Worm (Caenorhabditis elegans) whole organism, L2 larva: ENCODE measurements around the gene EGAP1.5.

Source experiments
- ZK546.5 ChIP-seq: sonication (generic microtip); optimal IDR thresholded peaks from 2 replicates; lab custom pipeline; 2017; ENCODE audit warnings: missing biosample characterization, missing genetic modification characterization
- ama-1 ChIP-seq: fragments of 150-350 bp; optimal IDR thresholded peaks from 2 replicates; lab custom pipeline; 2018; ENCODE audit warnings: inconsistent platforms
- dmd-4 ChIP-seq: sonication (generic microtip); optimal IDR thresholded peaks from 2 replicates; lab custom pipeline; 2017; ENCODE audit warnings: missing biosample characterization, missing genetic modification characterization
- egl-27 ChIP-seq: sonication (generic microtip); optimal IDR thresholded peaks from 3 replicates; lab custom pipeline; 2017; ENCODE audit warnings: missing biosample characterization, missing genetic modification reagents, missing genetic modification characterization
- elt-1 ChIP-seq: fragments of 150-350 bp; optimal IDR thresholded peaks from 2 replicates; lab custom pipeline; 2014; ENCODE audit warnings: missing biosample characterization, missing genetic modification characterization
- fos-1 ChIP-seq: fragments of 150-350 bp; optimal IDR thresholded peaks from 2 replicates; lab custom pipeline; 2014; ENCODE audit warnings: missing biosample characterization, missing genetic modification characterization
- nhr-11 ChIP-seq: fragments of 150-350 bp; optimal IDR thresholded peaks from 2 replicates; lab custom pipeline; 2014; ENCODE audit warnings: missing biosample characterization, missing genetic modification characterization
- nhr-12 ChIP-seq: fragments of 150-350 bp; optimal IDR thresholded peaks from 2 replicates; lab custom pipeline; 2014; ENCODE audit warnings: missing biosample characterization, missing genetic modification characterization
- nhr-23 ChIP-seq: fragments of 150-350 bp; optimal IDR thresholded peaks from 2 replicates; lab custom pipeline; 2014; ENCODE audit warnings: missing biosample characterization, missing genetic modification reagents, missing genetic modification characterization
- nhr-237 ChIP-seq: fragments of 150-350 bp; optimal IDR thresholded peaks from 2 replicates; lab custom pipeline; 2014; ENCODE audit warnings: missing biosample characterization, missing genetic modification characterization
- nhr-25 ChIP-seq: fragments of 150-350 bp; sonication (generic microtip); optimal IDR thresholded peaks from 3 replicates; lab custom pipeline; 2014; ENCODE audit warnings: missing biosample characterization, missing genetic modification characterization
- nhr-77 ChIP-seq: fragments of 150-350 bp; optimal IDR thresholded peaks from 2 replicates; lab custom pipeline; 2014; ENCODE audit warnings: missing biosample characterization, missing genetic modification characterization
- unc-39 ChIP-seq: fragments of 150-350 bp; optimal IDR thresholded peaks from 2 replicates; lab custom pipeline; 2014; ENCODE audit warnings: missing biosample characterization, missing genetic modification characterization
- unc-62 ChIP-seq: fragments of 150-350 bp; optimal IDR thresholded peaks from 2 replicates; lab custom pipeline; 2014; ENCODE audit warnings: missing biosample characterization, missing genetic modification reagents, missing genetic modification characterization

- no peak for TF ChIP-seq nhr-23 (tag; lab: Kevin White, UChicago)
- peak; percentile 78 for TF ChIP-seq fos-1 (tag; lab: Kevin White, UChicago)
- TF ChIP-seq ZK546.5, result no peak
- no peak for TF ChIP-seq nhr-77 (tag; lab: Kevin White, UChicago)
- TF ChIP-seq egl-27, result no peak
- TF ChIP-seq unc-39 (tag; lab: Kevin White, UChicago), result no peak
- TF ChIP-seq dmd-4, result no peak
- TF ChIP-seq nhr-12, result no peak
- no peak for TF ChIP-seq ama-1 (lab: Kevin White, UChicago)
- TF ChIP-seq elt-1 (tag; lab: Kevin White, UChicago), result no peak
- no peak for TF ChIP-seq nhr-11
- no peak for TF ChIP-seq nhr-25 (tag; lab: Kevin White, UChicago)
- no peak for TF ChIP-seq nhr-237 (tag; lab: Kevin White, UChicago)
- no peak for TF ChIP-seq unc-62
These were observed 15.6 kb upstream of the EGAP1.5 start for ce11 chrIII:5915926-5916325.
